Worm (Caenorhabditis elegans) whole organism, late embryonic: ENCODE data around the gene clec-254.
"Not testable (repeated sequence)": the region's sequence is repeated elsewhere in the genome, so short reads cannot be mapped to it uniquely, and the experiment has no call there.

Experiments
- T23F11.4 ChIP-seq: fragments of 200-800 bp; sonication (Bioruptor generic); optimal IDR thresholded peaks from 2 replicates; lab custom pipeline; 2018; ENCODE audit warnings: mild to moderate bottlenecking, missing genetic modification characterization, missing compliant biosample characterization
- ama-1 ChIP-seq: fragments of 150-350 bp; optimal IDR thresholded peaks from 2 replicates; lab custom pipeline; 2014
- ceh-14 ChIP-seq: sonication (generic microtip); optimal IDR thresholded peaks from 2 replicates; lab custom pipeline; 2016; ENCODE audit warnings: missing genotype, missing genetic modification characterization, missing compliant biosample characterization
- ceh-19 ChIP-seq: fragments of 200-800 bp; sonication (Bioruptor generic); optimal IDR thresholded peaks from 2 replicates; lab custom pipeline; 2018; ENCODE audit warnings: mild to moderate bottlenecking, missing genetic modification characterization, missing compliant biosample characterization
- fkh-10 ChIP-seq: fragments of 150-350 bp; optimal IDR thresholded peaks from 2 replicates; lab custom pipeline; 2014; ENCODE audit warnings: missing biosample characterization, missing genetic modification reagents, missing genetic modification characterization
- hlh-6 ChIP-seq: sonication (generic microtip); optimal IDR thresholded peaks from 2 replicates; lab custom pipeline; 2016; ENCODE audit warnings: missing genotype, missing genetic modification characterization, missing compliant biosample characterization
- lin-11 ChIP-seq: fragments of 200-800 bp; sonication (Bioruptor generic); optimal IDR thresholded peaks from 2 replicates; lab custom pipeline; 2018; ENCODE audit warnings: mild to moderate bottlenecking, missing genetic modification characterization, missing compliant biosample characterization
- nhr-11 ChIP-seq: fragments of 150-350 bp; optimal IDR thresholded peaks from 2 replicates; lab custom pipeline; 2014; ENCODE audit warnings: missing biosample characterization, missing genetic modification characterization
- pros-1 ChIP-seq: fragments of 150-350 bp; optimal IDR thresholded peaks from 2 replicates; lab custom pipeline; 2014; ENCODE audit warnings: missing biosample characterization, missing genetic modification reagents, missing genetic modification characterization
- sdc-2 ChIP-seq: sonication (generic microtip); optimal IDR thresholded peaks from 2 replicates; lab custom pipeline; 2016; ENCODE audit warnings: missing genotype, missing genetic modification characterization, missing compliant biosample characterization
- sox-4 ChIP-seq: sonication (generic microtip); optimal IDR thresholded peaks from 2 replicates; lab custom pipeline; 2017; ENCODE audit warnings: mild to moderate bottlenecking, missing genetic modification characterization, inconsistent platforms, missing compliant biosample characterization
- unc-55 ChIP-seq: sonication (generic microtip); optimal IDR thresholded peaks from 2 replicates; lab custom pipeline; 2017; ENCODE audit warnings: missing biosample characterization, missing genetic modification reagents, missing genetic modification characterization
- unc-86 ChIP-seq: sonication (generic microtip); optimal IDR thresholded peaks from 2 replicates; lab custom pipeline; 2016; ENCODE audit warnings: missing genetic modification characterization, missing compliant biosample characterization

ce11 chrV:18762044-18762443, 7.8 kb upstream of the clec-254 start, which contains the start of gene F11D11.22:
- TF ChIP-seq sox-4 (tag; lab: Kevin White, UChicago); nhr-11 (tag; lab: Kevin White, UChicago); hlh-6 (tag; lab: Kevin White, UChicago); lin-11 (tag; lab: Kevin White, UChicago); unc-55 (GFP tag; lab: Kevin White, UChicago); fkh-10; sdc-2 (tag; lab: Kevin White, UChicago); ceh-19 (GFP tag; lab: Kevin White, UChicago); ama-1 (lab: Kevin White, UChicago); pros-1 (tag; lab: Kevin White, UChicago); ceh-14; T23F11.4 (GFP tag; lab: Kevin White, UChicago); unc-86 (tag; lab: Kevin White, UChicago): not testable (repeated sequence)
